Fruit fly (Drosophila melanogaster) S2 (cell line): ENCODE results near the gene CCAP-R.

Experiments used
- CG8478 ChIP-seq: fragments of >200 bp; optimal IDR thresholded peaks from 2 replicates; lab custom pipeline; 2018
- CTCF ChIP-seq, 2 experiments: fragments of >200 bp; optimal IDR thresholded peaks; 2 replicates each; lab custom pipeline; 2018

DNA sequence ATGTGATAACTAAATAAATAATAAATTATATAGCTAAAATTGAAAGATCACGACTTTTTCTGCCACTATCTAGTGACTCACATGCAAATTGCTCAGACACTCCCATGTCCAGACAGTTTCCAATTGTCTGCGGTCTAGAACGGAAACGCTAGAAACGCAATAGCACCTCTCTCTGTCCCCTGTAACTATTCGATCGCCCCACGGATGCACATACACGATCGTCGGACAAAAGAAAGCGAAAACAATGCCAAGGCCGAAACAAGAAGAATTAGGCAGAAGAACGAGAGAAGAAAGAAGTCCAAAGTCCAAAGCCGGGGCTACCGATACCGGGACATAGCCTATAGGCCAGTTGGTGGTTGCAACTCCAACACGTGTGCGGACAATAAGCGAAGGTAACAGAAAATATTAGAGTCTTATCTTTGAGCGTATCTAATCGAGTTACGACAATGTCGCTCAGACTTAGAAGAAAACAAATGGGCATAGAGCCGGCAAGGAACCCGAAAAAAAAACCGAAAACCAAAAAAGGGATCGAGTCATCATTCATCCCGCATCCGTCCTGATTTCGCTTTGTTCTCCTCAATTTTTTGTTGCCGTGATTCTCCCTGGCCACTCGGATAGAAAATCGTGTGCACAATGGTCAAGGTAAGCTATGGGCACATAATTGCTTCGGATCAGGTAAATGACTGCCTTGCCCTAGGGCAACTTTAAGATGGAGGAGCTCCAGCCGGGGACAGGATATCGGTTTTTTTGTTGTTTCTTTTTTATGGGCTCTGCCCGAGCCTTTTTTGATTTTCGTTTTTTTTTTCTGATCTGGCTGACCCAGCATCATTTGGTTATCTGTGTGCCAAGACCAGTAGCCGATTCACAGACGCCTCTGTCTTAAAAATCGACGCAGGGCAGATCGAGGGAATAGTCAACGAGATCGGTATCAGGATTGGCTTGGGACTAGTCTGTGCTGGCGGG, 44.9 kb upstream of the CCAP-R start:
- no peak for TF ChIP-seq CG8478 (lab: Kevin White, UChicago)
- no peak for TF ChIP-seq CTCF (optimal IDR thresholded peaks at IDR 0.05; lab: Kevin White, UChicago)
